Fruit fly (Drosophila melanogaster) whole organism, embryonic: Measurements from ENCODE around the gene GlcAT-P.

Experiments
- Awh ChIP-seq: fragments of 200-800 bp; sonication (Bioruptor generic); IDR thresholded peaks from 2 replicates; pipeline ENCODE4, ENCODE4 v1.3.6; 2022; ENCODE audit warnings: missing biosample characterization, missing genetic modification characterization
- Blimp-1 ChIP-seq: fragments of 200-800 bp; sonication (Bioruptor generic); optimal IDR thresholded peaks from 3 replicates; lab custom pipeline; 2018; ENCODE audit warnings: missing biosample characterization, missing genetic modification characterization, mild to moderate bottlenecking, moderate library complexity, missing genetic modification reagents
- CG1024 ChIP-seq: fragments of 200-800 bp; sonication (Bioruptor generic); IDR thresholded peaks from 2 replicates; pipeline ENCODE4 v1.3.6; 2022; ENCODE audit warnings: missing biosample characterization, missing genetic modification characterization
- CG10274 ChIP-seq: fragments of 200-800 bp; sonication (Bioruptor generic); optimal IDR thresholded peaks from 3 replicates; lab custom pipeline; 2017; ENCODE audit warnings: missing biosample characterization, mild to moderate bottlenecking, missing genetic modification characterization
- CG10959 ChIP-seq: fragments of 200-800 bp; sonication (Bioruptor generic); IDR thresholded peaks from 2 replicates; pipeline ENCODE4 v1.3.6; 2022; ENCODE audit warnings: missing biosample characterization, missing genetic modification characterization
- CG11085 ChIP-seq: fragments of 200-800 bp; sonication (Bioruptor generic); IDR thresholded peaks from 2 replicates; pipeline ENCODE4 v1.3.6; 2022; ENCODE audit warnings: missing biosample characterization, missing genetic modification characterization
- CG11093 ChIP-seq: fragments of 200-800 bp; sonication (Bioruptor generic); IDR thresholded peaks from 3 replicates; pipeline ENCODE4 v1.3.6; 2022; ENCODE audit warnings: missing biosample characterization, missing genetic modification characterization
- CG11456 ChIP-seq: fragments of 200-800 bp; sonication (Bioruptor generic); IDR thresholded peaks from 3 replicates; pipeline ENCODE4 v1.3.6; 2022; ENCODE audit warnings: missing biosample characterization, missing genetic modification characterization
- CG11504 ChIP-seq: fragments of 200-800 bp; sonication (Bioruptor generic); optimal IDR thresholded peaks from 3 replicates; lab custom pipeline; 2019; ENCODE audit warnings: missing biosample characterization, mild to moderate bottlenecking, missing genetic modification characterization, moderate library complexity
- CG12219 ChIP-seq: fragments of 200-800 bp; sonication (Bioruptor generic); optimal IDR thresholded peaks from 3 replicates; lab custom pipeline; 2018; ENCODE audit warnings: missing biosample characterization, mild to moderate bottlenecking, missing genetic modification characterization
- CG14014 ChIP-seq: fragments of 200-800 bp; sonication (Bioruptor generic); IDR thresholded peaks from 2 replicates; pipeline ENCODE4 v1.3.6; 2022; ENCODE audit warnings: missing biosample characterization, missing genetic modification characterization
- CG15269 ChIP-seq: fragments of 200-800 bp; sonication (Bioruptor generic); optimal IDR thresholded peaks from 2 replicates; lab custom pipeline; 2018; ENCODE audit warnings: missing biosample characterization, mild to moderate bottlenecking, missing genetic modification characterization, moderate library complexity
- CG15601 ChIP-seq: fragments of 200-800 bp; sonication (Bioruptor generic); optimal IDR thresholded peaks from 3 replicates; lab custom pipeline; 2019; ENCODE audit warnings: missing biosample characterization, mild to moderate bottlenecking, missing genetic modification characterization, moderate library complexity
- CG16815 ChIP-seq: fragments of 200-800 bp; sonication (Bioruptor generic); optimal IDR thresholded peaks from 3 replicates; lab custom pipeline; 2017; ENCODE audit warnings: missing biosample characterization, mild to moderate bottlenecking, missing genetic modification characterization
- CG16863 ChIP-seq: fragments of 200-800 bp; sonication (Bioruptor generic); optimal IDR thresholded peaks from 3 replicates; lab custom pipeline; 2016; ENCODE audit warnings: missing biosample characterization, missing genetic modification characterization
- CG2712 ChIP-seq: fragments of 200-800 bp; optimal IDR thresholded peaks from 3 replicates; lab custom pipeline; 2019; ENCODE audit warnings: missing biosample characterization, mild to moderate bottlenecking, missing genetic modification characterization, moderate library complexity
- CG30431 ChIP-seq: fragments of 200-800 bp; sonication (Bioruptor generic); optimal IDR thresholded peaks from 2 replicates; lab custom pipeline; 2017; ENCODE audit warnings: missing biosample characterization, missing genetic modification characterization
- CG3065 ChIP-seq: fragments of 200-800 bp; sonication (Bioruptor generic); optimal IDR thresholded peaks from 2 replicates; lab custom pipeline; 2016; ENCODE audit warnings: missing biosample characterization, missing genetic modification characterization
- CG33213 ChIP-seq: fragments of 200-800 bp; sonication (Bioruptor generic); optimal IDR thresholded peaks from 3 replicates; lab custom pipeline; 2016; ENCODE audit warnings: missing biosample characterization, missing genetic modification characterization
- CG3838 ChIP-seq: fragments of 200-800 bp; sonication (Bioruptor generic); optimal IDR thresholded peaks from 3 replicates; lab custom pipeline; 2016; ENCODE audit warnings: missing biosample characterization, missing genetic modification characterization
- CG4820 ChIP-seq: fragments of 200-800 bp; sonication (Bioruptor generic); optimal IDR thresholded peaks from 3 replicates; lab custom pipeline; 2016; ENCODE audit warnings: missing biosample characterization, missing genetic modification characterization
- CG6854 ChIP-seq: fragments of 200-800 bp; sonication (Bioruptor generic); optimal IDR thresholded peaks from 3 replicates; lab custom pipeline; 2017; ENCODE audit warnings: missing biosample characterization, mild to moderate bottlenecking, missing genetic modification characterization
- CG9727 ChIP-seq: fragments of 200-800 bp; sonication (Bioruptor generic); optimal IDR thresholded peaks from 3 replicates; lab custom pipeline; 2017; ENCODE audit warnings: missing biosample characterization, mild to moderate bottlenecking, missing genetic modification characterization
- CG9932 ChIP-seq: fragments of 200-800 bp; sonication (Bioruptor generic); IDR thresholded peaks from 2 replicates; pipeline ENCODE4 v1.3.6; 2022; ENCODE audit warnings: missing biosample characterization, missing genetic modification characterization
- Chrac-16 ChIP-seq: fragments of 200-800 bp; sonication (Bioruptor generic); optimal IDR thresholded peaks from 3 replicates; lab custom pipeline; 2016; ENCODE audit warnings: missing biosample characterization, missing genetic modification characterization
- E2f1 ChIP-seq: fragments of 200-800 bp; sonication (Bioruptor generic); IDR thresholded peaks from 2 replicates; pipeline ENCODE4 v1.3.6; 2022; ENCODE audit warnings: missing biosample characterization, missing genetic modification characterization
- Ets65A ChIP-seq: fragments of 200-800 bp; sonication (Bioruptor generic); peaks from one replicate; lab custom pipeline; 2016; ENCODE audit warnings: missing biosample characterization, missing genetic modification characterization
- HLH54F ChIP-seq: fragments of 200-800 bp; sonication (Bioruptor generic); optimal IDR thresholded peaks from 3 replicates; lab custom pipeline; 2016; ENCODE audit warnings: missing biosample characterization, missing genetic modification characterization
- Hr39 ChIP-seq: fragments of >200 bp; optimal IDR thresholded peaks from 2 replicates; lab custom pipeline; 2017
- Mad ChIP-seq: fragments of 200-800 bp; sonication (Bioruptor generic); optimal IDR thresholded peaks from 2 replicates; lab custom pipeline; 2016; ENCODE audit warnings: missing biosample characterization, missing genetic modification characterization
- Mrtf ChIP-seq: fragments of 200-800 bp; sonication (Bioruptor generic); IDR thresholded peaks from 3 replicates; pipeline ENCODE4 v1.3.6; 2022; ENCODE audit warnings: missing biosample characterization, missing genetic modification characterization
- Oaz ChIP-seq: fragments of 200-800 bp; sonication (Bioruptor generic); IDR thresholded peaks from 2 replicates; pipeline ENCODE4 v1.3.6; 2022; ENCODE audit warnings: missing biosample characterization, missing genetic modification characterization
- Spps ChIP-seq: fragments of 200-800 bp; sonication (Bioruptor generic); optimal IDR thresholded peaks from 2 replicates; lab custom pipeline; 2018; ENCODE audit warnings: missing biosample characterization, mild to moderate bottlenecking, missing genetic modification characterization
- Sry-δ ChIP-seq: fragments of 200-800 bp; sonication (Bioruptor generic); optimal IDR thresholded peaks from 2 replicates; lab custom pipeline; 2016; ENCODE audit warnings: missing biosample characterization, missing genetic modification characterization
- Taf1 ChIP-seq: fragments of 200-800 bp; sonication (Bioruptor generic); IDR thresholded peaks from 2 replicates; pipeline ENCODE4 v1.3.6; 2022; ENCODE audit warnings: missing biosample characterization, missing genetic modification characterization
- Xrp1 ChIP-seq: fragments of 200-800 bp; sonication (Bioruptor generic); IDR thresholded peaks from 2 replicates; pipeline ENCODE4 v1.3.6; 2022; ENCODE audit warnings: missing biosample characterization, missing genetic modification characterization
- bowl ChIP-seq: fragments of 200-800 bp; sonication (Bioruptor generic); IDR thresholded peaks from 2 replicates; pipeline ENCODE4 v1.3.6; 2022; ENCODE audit warnings: missing biosample characterization, missing genetic modification characterization
- bsh ChIP-seq, 2 experiments: fragments of 200-800 bp; sonication (Bioruptor generic); optimal IDR thresholded peaks; 2 replicates each; lab custom pipeline; 2017 to 2018; ENCODE audit warnings: mild to moderate bottlenecking in 2 of 2, missing biosample characterization in 2 of 2, missing genetic modification characterization in 2 of 2, moderate library complexity in 1 of 2
- crc ChIP-seq: fragments of 200-800 bp; sonication (Bioruptor generic); optimal IDR thresholded peaks from 2 replicates; lab custom pipeline; 2016; ENCODE audit warnings: missing biosample characterization, missing genetic modification characterization
- dm ChIP-seq: fragments of 200-800 bp; sonication (Bioruptor generic); optimal IDR thresholded peaks from 3 replicates; lab custom pipeline; 2016; ENCODE audit warnings: missing biosample characterization, missing genetic modification characterization
- ems ChIP-seq: fragments of 200-800 bp; sonication (Bioruptor generic); optimal IDR thresholded peaks from 3 replicates; lab custom pipeline; 2016; ENCODE audit warnings: missing biosample characterization, missing genetic modification characterization
- fd96Cb ChIP-seq: fragments of 200-800 bp; sonication (Bioruptor generic); optimal IDR thresholded peaks from 2 replicates; lab custom pipeline; 2018; ENCODE audit warnings: missing biosample characterization, mild to moderate bottlenecking, missing genetic modification characterization, moderate library complexity
- gce ChIP-seq: fragments of 200-800 bp; sonication (Bioruptor generic); IDR thresholded peaks from 3 replicates; pipeline ENCODE4 v1.3.6; 2022; ENCODE audit warnings: missing biosample characterization, missing genetic modification characterization
- gro ChIP-seq: fragments of 200-800 bp; sonication (Bioruptor generic); optimal IDR thresholded peaks from 2 replicates; lab custom pipeline; 2016; ENCODE audit warnings: missing biosample characterization, missing genetic modification characterization
- pzg ChIP-seq: fragments of 200-800 bp; sonication (Bioruptor generic); optimal IDR thresholded peaks from 3 replicates; lab custom pipeline; 2018; ENCODE audit warnings: missing biosample characterization, mild to moderate bottlenecking, missing genetic modification characterization, moderate library complexity
- sd ChIP-seq: fragments of 200-800 bp; sonication (Bioruptor generic); optimal IDR thresholded peaks from 3 replicates; lab custom pipeline; 2018; ENCODE audit warnings: missing biosample characterization, mild to moderate bottlenecking, missing genetic modification characterization, moderate library complexity
- sima ChIP-seq: fragments of 200-800 bp; sonication (Bioruptor generic); optimal IDR thresholded peaks from 2 replicates; lab custom pipeline; 2016; ENCODE audit warnings: missing biosample characterization, missing genetic modification characterization
- sqz ChIP-seq: fragments of 200-800 bp; sonication (Bioruptor generic); optimal IDR thresholded peaks from 3 replicates; lab custom pipeline; 2018; ENCODE audit warnings: missing biosample characterization, mild to moderate bottlenecking, missing genetic modification characterization
- tio ChIP-seq: fragments of 200-800 bp; sonication (Bioruptor generic); optimal IDR thresholded peaks from 2 replicates; lab custom pipeline; 2017; ENCODE audit warnings: missing biosample characterization, missing genetic modification characterization, inconsistent platforms
- tna ChIP-seq: fragments of 200-800 bp; sonication (Bioruptor generic); IDR thresholded peaks from 2 replicates; pipeline ENCODE4 v1.3.6; 2022; ENCODE audit warnings: missing biosample characterization, missing genetic modification characterization; ENCODE audit not compliant: partially characterized antibody
- wdn ChIP-seq: fragments of 200-800 bp; sonication (Bioruptor generic); IDR thresholded peaks from 2 replicates; pipeline ENCODE4 v1.3.6; 2022; ENCODE audit warnings: missing biosample characterization, missing genetic modification characterization
- zfh2 ChIP-seq: fragments of 200-800 bp; sonication (Bioruptor generic); optimal IDR thresholded peaks from 2 replicates; lab custom pipeline; 2016; ENCODE audit warnings: missing biosample characterization, missing genetic modification characterization

The GlcAT-P gene

DNA sequence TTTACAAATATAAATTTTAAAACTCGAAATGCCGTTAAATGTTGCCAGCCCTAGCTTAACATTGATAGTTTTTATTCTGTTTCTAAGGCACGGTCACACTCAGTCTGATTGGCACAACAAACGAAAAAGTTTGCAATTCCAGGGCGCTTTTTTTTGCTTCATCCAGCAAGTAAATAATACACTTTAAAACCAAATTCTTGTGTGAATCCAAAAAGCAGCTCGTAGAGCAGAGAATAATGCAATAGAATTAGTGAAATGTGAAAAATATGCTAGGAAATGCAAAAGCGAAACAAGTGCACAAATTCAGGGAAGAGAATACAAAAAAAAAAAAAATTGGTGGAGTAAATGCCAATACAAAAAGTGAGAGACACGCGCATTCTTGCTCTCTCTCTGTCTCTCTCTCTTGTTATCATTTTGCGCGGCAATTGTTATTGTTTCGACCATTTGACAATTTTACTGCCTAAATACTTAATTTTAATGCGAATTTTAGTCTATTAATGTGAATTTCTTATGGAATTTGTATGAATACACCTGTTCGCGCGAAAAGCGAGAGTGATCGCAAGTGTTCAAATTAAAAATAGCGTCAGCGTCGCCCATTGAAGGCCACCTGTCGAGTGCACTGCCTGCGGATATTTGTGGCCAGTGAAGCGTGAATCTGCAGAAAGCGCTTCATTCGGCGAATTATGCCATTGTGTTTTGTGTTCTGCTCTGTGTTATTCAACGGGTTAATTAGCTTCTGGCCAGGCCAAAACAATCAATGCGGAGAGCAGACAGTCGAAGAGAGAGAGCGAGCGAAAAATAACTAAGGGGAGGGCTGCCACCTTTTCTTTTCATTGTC is 17.3 kb upstream of the GlcAT-P start, which contains the start of gene CG42671 (continued):
- TF ChIP-seq Mad (GFP tag; lab: Kevin White, UChicago) (no peak), Mrtf (GFP tag; lab: Robert Waterston, UW) (no peak), E2f1 (GFP tag; lab: Robert Waterston, UW) (no peak), CG2712 (tag; lab: Kevin White, UChicago) (no peak), CG16815 (no peak), pzg (GFP tag; lab: Kevin White, UChicago) (peak; percentile 39), Spps (tag; lab: Kevin White, UChicago) (no peak), zfh2 (GFP tag; lab: Kevin White, UChicago) (no peak), Sry-δ (GFP tag; lab: Kevin White, UChicago) (no peak), tna (GFP tag; lab: Robert Waterston, UW) (no peak), CG11085 (GFP tag; lab: Robert Waterston, UW) (no peak), ems (GFP tag; lab: Kevin White, UChicago) (no peak), CG14014 (GFP tag; lab: Robert Waterston, UW) (no peak), CG3838 (no peak), fd96Cb (tag; lab: Kevin White, UChicago) (no peak), CG9932 (GFP tag; lab: Robert Waterston, UW) (no peak), CG11093 (GFP tag; lab: Robert Waterston, UW) (no peak), CG10274 (GFP tag; lab: Kevin White, UChicago) (no peak), CG4820 (GFP tag; lab: Kevin White, UChicago) (no peak), Taf1 (GFP tag; lab: Robert Waterston, UW) (no peak), crc (GFP tag; lab: Kevin White, UChicago) (no peak), CG1024 (GFP tag; lab: Robert Waterston, UW) (no peak), Ets65A (no peak), Xrp1 (no peak), dm (GFP tag; lab: Kevin White, UChicago) (no peak), CG33213 (GFP tag; lab: Kevin White, UChicago) (no peak), CG16863 (GFP tag; lab: Kevin White, UChicago) (no peak), CG6854 (no peak), CG11456 (no peak), CG15269 (peak; percentile 12), sd (tag; lab: Kevin White, UChicago) (peak; percentile 94), CG15601 (no peak), Awh (GFP tag; lab: Robert Waterston, UW) (no peak), sima (no peak), Oaz (GFP tag; lab: Robert Waterston, UW) (no peak), CG3065 (GFP tag; lab: Kevin White, UChicago) (no peak), CG11504 (peak; percentile 58), CG12219 (GFP tag; lab: Kevin White, UChicago) (no peak), bsh (GFP tag; optimal IDR thresholded peaks at IDR 0.05; lab: Kevin White, UChicago) (peak in 1 of 2 experiments; percentile 44), Chrac-16 (GFP tag; lab: Kevin White, UChicago) (no peak), gro (no peak), CG10959 (GFP tag; lab: Robert Waterston, UW) (no peak), CG30431 (no peak), sqz (peak; percentile 99), HLH54F (GFP tag; lab: Kevin White, UChicago) (no peak), Hr39 (no peak), CG9727 (GFP tag; lab: Kevin White, UChicago) (no peak), bowl (GFP tag; lab: Robert Waterston, UW) (no peak), Blimp-1 (GFP tag; lab: Kevin White, UChicago) (no peak), tio (GFP tag; lab: Kevin White, UChicago) (no peak), wdn (no peak), gce (GFP tag; lab: Robert Waterston, UW) (no peak)
